Fruit fly (Drosophila melanogaster): Measurements from ENCODE around the gene Ddrgk1.
A peak's percentile ranks its signal among the peaks of the same experiment; 100 is the strongest.

Gene Ddrgk1

dm6 chr3R:21204500-21205167 is 10.2 kb upstream of the Ddrgk1 start (continued):
- TF ChIP-seq z (GFP tag; IDR thresholded peaks at IDR 0.05) (peak; percentile 79; the same call in 2 of the 3 replicates), CG10543 (GFP tag; optimal IDR thresholded peaks at IDR 0.05) (no peak), CG4282 (GFP tag; optimal IDR thresholded peaks at IDR 0.05) (peak; percentile 45), ase (GFP tag; IDR thresholded peaks at IDR 0.05) (peak; percentile 77), CG2889 (GFP tag; IDR thresholded peaks at IDR 0.05) (no peak), CG7987 (GFP tag; optimal IDR thresholded peaks at IDR 0.05) (peak; percentile 60), Sry-δ (GFP tag; optimal IDR thresholded peaks at IDR 0.05) (peak; percentile 37), pum (GFP tag; optimal IDR thresholded peaks at IDR 0.05) (peak; percentile 82), CG10209 (GFP tag; optimal IDR thresholded peaks at IDR 0.05) (peak; percentile 88), CG12219 (GFP tag; optimal IDR thresholded peaks at IDR 0.05) (peak; percentile 89), CG9932 (GFP tag; IDR thresholded peaks at IDR 0.05) (0 out of 2 replicates have a peak, but pooled peaks have one; percentile 16), CG10431 (GFP tag; optimal IDR thresholded peaks at IDR 0.05) (peak; percentile 65), Tbp (GFP tag; optimal IDR thresholded peaks at IDR 0.05) (no peak), MTF-1 (GFP tag; optimal IDR thresholded peaks at IDR 0.05; ENCODE audit: borderline replicate concordance) (no peak), CG34224 (GFP tag; IDR thresholded peaks at IDR 0.05; ENCODE audit: partially characterized antibody) (no peak; the same call in 2 of the 3 replicates), CG17385 (GFP tag; optimal IDR thresholded peaks at IDR 0.05) (peak; percentile 10), sens-2 (GFP tag; IDR thresholded peaks at IDR 0.05) (peak; percentile 74; the same call in 1 of the 2 replicates), CG6272 (GFP tag; IDR thresholded peaks at IDR 0.05) (peak; percentile 28; the same call in 1 of the 2 replicates), CG11247 (GFP tag; IDR thresholded peaks at IDR 0.05) (peak; percentile 12; the same call in 1 of the 2 replicates), pb (GFP tag; optimal IDR thresholded peaks at IDR 0.05) (peak; percentile 77), CG3163 (GFP tag; optimal IDR thresholded peaks at IDR 0.05) (peak; percentile 91), aop (GFP tag; IDR thresholded peaks at IDR 0.05) (no peak), toy (GFP tag; IDR thresholded peaks at IDR 0.05) (no peak), CG8478 (optimal IDR thresholded peaks at IDR 0.05) (no peak), CG14710 (tag; optimal IDR thresholded peaks at IDR 0.05) (peak; percentile 81), salm (tag; optimal IDR thresholded peaks at IDR 0.05) (peak; percentile 84), NfI (GFP tag; optimal IDR thresholded peaks at IDR 0.05) (peak; percentile 86), CG8944 (GFP tag; optimal IDR thresholded peaks at IDR 0.05) (peak; percentile 67), ttk (GFP tag; IDR thresholded peaks at IDR 0.05) (peak; percentile 78), CTCF (GFP tag; optimal IDR thresholded peaks at IDR 0.05) (peak; percentile 42), CG6689 (GFP tag; IDR thresholded peaks at IDR 0.05) (peak; percentile 87), vvl (GFP tag; IDR thresholded peaks at IDR 0.05) (peak; percentile 70), CG11093 (GFP tag; IDR thresholded peaks at IDR 0.05) (peak; percentile 73), nerfin-1 (tag; optimal IDR thresholded peaks at IDR 0.05) (peak; percentile 85), sqz (GFP tag; optimal IDR thresholded peaks at IDR 0.05) (peak; percentile 37), phol (tag; optimal IDR thresholded peaks at IDR 0.05) (peak; percentile 93), Asciz (GFP tag; optimal IDR thresholded peaks at IDR 0.05) (peak; percentile 86), CG14441 (GFP tag; IDR thresholded peaks at IDR 0.05) (peak; percentile 53), CG3281 (GFP tag; optimal IDR thresholded peaks at IDR 0.05) (peak; percentile 67), CG31224 (GFP tag; IDR thresholded peaks at IDR 0.05) (peak; percentile 30; the same call in 1 of the 2 replicates), tll (GFP tag; optimal IDR thresholded peaks at IDR 0.05) (no peak), chinmo (GFP tag; IDR thresholded peaks at IDR 0.05; ENCODE audit: partially characterized antibody) (peak; percentile 93; the same call in 2 of the 4 replicates), HLH3B (GFP tag; IDR thresholded peaks at IDR 0.05) (peak; percentile 85), CG3065 (GFP tag; optimal IDR thresholded peaks at IDR 0.05) (peak; percentile 51)
